Worm (Caenorhabditis elegans) whole organism, L1 larva: ENCODE data around the gene mrpl-44.

ENCODE experiments used
- C16A3.4 ChIP-seq: fragments of 150-350 bp; optimal IDR thresholded peaks from 2 replicates; lab custom pipeline; 2014; ENCODE audit warnings: missing biosample characterization, missing genetic modification characterization
- C34B4.2 ChIP-seq: sonication (generic microtip); optimal IDR thresholded peaks from 2 replicates; lab custom pipeline; 2017; ENCODE audit warnings: mild to moderate bottlenecking, missing genetic modification characterization, missing compliant biosample characterization
- Y116A8C.19 ChIP-seq: sonication (generic microtip); optimal IDR thresholded peaks from 2 replicates; lab custom pipeline; 2016; ENCODE audit warnings: missing compliant biosample characterization, missing genetic modification characterization, borderline replicate concordance
- ama-1 ChIP-seq: fragments of 150-350 bp; optimal IDR thresholded peaks from 2 replicates; lab custom pipeline; 2014
- blmp-1 ChIP-seq: fragments of 150-350 bp; optimal IDR thresholded peaks from 2 replicates; lab custom pipeline; 2014; ENCODE audit warnings: missing biosample characterization, missing genetic modification characterization
- ceh-82 ChIP-seq, 3 experiments: fragments of 150-350 bp in 1 of 3; sonication (generic microtip) in 2 of 3; optimal IDR thresholded peaks; 2 replicates each; lab custom pipeline; 2014 to 2017; ENCODE audit warnings: missing biosample characterization in 3 of 3, missing genetic modification characterization in 3 of 3
- ceh-88 ChIP-seq: fragments of 200-800 bp; sonication (Bioruptor generic); IDR thresholded peaks from 2 replicates; pipeline ENCODE4 v1.3.6; 2022; ENCODE audit warnings: missing genetic modification characterization, missing compliant biosample characterization
- ceh-90 ChIP-seq: sonication (generic microtip); optimal IDR thresholded peaks from 2 replicates; lab custom pipeline; 2016; ENCODE audit warnings: missing genetic modification characterization, missing compliant biosample characterization
- ces-1 ChIP-seq: fragments of 150-350 bp; optimal IDR thresholded peaks from 2 replicates; lab custom pipeline; 2014; ENCODE audit warnings: missing biosample characterization, missing genetic modification reagents, missing genetic modification characterization
- efl-1 ChIP-seq, 4 experiments: fragments of 150-350 bp; optimal IDR thresholded peaks in 3 of 4; peaks in 1 of 4; 1 replicate in 1 of 4; 2 replicates in 3 of 4; lab custom pipeline; 2014; ENCODE audit warnings: missing biosample characterization in 2 of 4, missing genetic modification characterization in 2 of 4, missing genetic modification reagents in 2 of 4
- egl-13 ChIP-seq: sonication (generic microtip); optimal IDR thresholded peaks from 2 replicates; lab custom pipeline; 2016; ENCODE audit warnings: missing genotype, missing genetic modification reagents, missing genetic modification characterization, missing compliant biosample characterization
- elt-2 ChIP-seq: sonication (generic microtip); optimal IDR thresholded peaks from 2 replicates; lab custom pipeline; 2016; ENCODE audit warnings: missing genetic modification characterization, mild to moderate bottlenecking, inconsistent platforms, missing compliant biosample characterization, missing genetic modification reagents
- ets-5 ChIP-seq: fragments of 200-800 bp; sonication (Bioruptor generic); IDR thresholded peaks from 2 replicates; pipeline ENCODE4 v1.3.6; 2022; ENCODE audit warnings: missing genetic modification characterization, missing compliant biosample characterization
- fkh-4 ChIP-seq: sonication (generic microtip); optimal IDR thresholded peaks from 2 replicates; lab custom pipeline; 2016; ENCODE audit warnings: missing compliant biosample characterization, missing genetic modification characterization, borderline replicate concordance
- fkh-8 ChIP-seq: sonication (generic microtip); optimal IDR thresholded peaks from 2 replicates; lab custom pipeline; 2016; ENCODE audit warnings: mild to moderate bottlenecking, missing genetic modification characterization, missing compliant biosample characterization
- grh-1 ChIP-seq: fragments of 200-800 bp; sonication (Bioruptor generic); IDR thresholded peaks from 2 replicates; pipeline ENCODE4 v1.3.6; 2022; ENCODE audit warnings: missing genetic modification reagents, missing genetic modification characterization, missing compliant biosample characterization
- hlh-17 ChIP-seq: fragments of 200-800 bp; sonication (Bioruptor generic); optimal IDR thresholded peaks from 2 replicates; lab custom pipeline; 2018; ENCODE audit warnings: missing genetic modification characterization, mild to moderate bottlenecking, missing compliant biosample characterization, moderate library complexity, borderline replicate concordance
- hlh-4 ChIP-seq: sonication (generic microtip); optimal IDR thresholded peaks from 2 replicates; lab custom pipeline; 2016; ENCODE audit warnings: mild to moderate bottlenecking, missing genetic modification characterization, missing compliant biosample characterization
- lin-13 ChIP-seq: fragments of 150-350 bp; optimal IDR thresholded peaks from 2 replicates; lab custom pipeline; 2014; ENCODE audit warnings: missing biosample characterization, missing genetic modification reagents, missing genetic modification characterization
- lin-15B ChIP-seq: fragments of 150-350 bp; sonication (generic microtip); optimal IDR thresholded peaks from 3 replicates; lab custom pipeline; 2014; ENCODE audit warnings: missing biosample characterization, missing genetic modification characterization
- lin-39 ChIP-seq: fragments of 150-350 bp; optimal IDR thresholded peaks from 2 replicates; lab custom pipeline; 2014; ENCODE audit warnings: missing biosample characterization, missing genetic modification reagents, missing genetic modification characterization
- lir-3 ChIP-seq: sonication (generic microtip); optimal IDR thresholded peaks from 2 replicates; lab custom pipeline; 2016; ENCODE audit warnings: mild to moderate bottlenecking, missing genetic modification characterization, moderate library complexity, missing compliant biosample characterization; ENCODE audit not compliant: poor library complexity
- lsy-2 ChIP-seq, 2 experiments: fragments of 150-350 bp; optimal IDR thresholded peaks; 2 replicates each; lab custom pipeline; 2014; ENCODE audit warnings: missing biosample characterization in 2 of 2, missing genetic modification characterization in 2 of 2
- mep-1 ChIP-seq: fragments of 150-350 bp; optimal IDR thresholded peaks from 2 replicates; lab custom pipeline; 2014; ENCODE audit warnings: missing biosample characterization, missing genetic modification characterization
- nhr-20 ChIP-seq: sonication (generic microtip); optimal IDR thresholded peaks from 2 replicates; lab custom pipeline; 2016; ENCODE audit warnings: mild to moderate bottlenecking, missing genetic modification characterization, missing compliant biosample characterization
- nhr-71 ChIP-seq: sonication (generic microtip); optimal IDR thresholded peaks from 2 replicates; lab custom pipeline; 2016; ENCODE audit warnings: mild to moderate bottlenecking, missing genetic modification characterization, moderate library complexity, missing compliant biosample characterization
- nhr-76 ChIP-seq: sonication (generic microtip); optimal IDR thresholded peaks from 2 replicates; lab custom pipeline; 2017; ENCODE audit warnings: missing biosample characterization, missing genetic modification characterization
- nhr-77 ChIP-seq: fragments of 150-350 bp; optimal IDR thresholded peaks from 2 replicates; lab custom pipeline; 2014; ENCODE audit warnings: missing biosample characterization, missing genetic modification characterization
- nhr-84 ChIP-seq: sonication (generic microtip); optimal IDR thresholded peaks from 2 replicates; lab custom pipeline; 2017; ENCODE audit warnings: missing biosample characterization, missing genetic modification characterization
- pag-3 ChIP-seq: sonication (generic microtip); optimal IDR thresholded peaks from 2 replicates; lab custom pipeline; 2017; ENCODE audit warnings: missing genetic modification characterization, mild to moderate bottlenecking, missing compliant biosample characterization, antibody characterized with exemption, borderline replicate concordance; ENCODE audit not compliant: insufficient read depth
- pax-3 ChIP-seq: fragments of 200-800 bp; sonication (Bioruptor generic); optimal IDR thresholded peaks from 2 replicates; lab custom pipeline; 2018; ENCODE audit warnings: mild to moderate bottlenecking, missing genetic modification characterization, moderate library complexity, missing compliant biosample characterization
- pqm-1 ChIP-seq: sonication (generic microtip); optimal IDR thresholded peaks from 3 replicates; lab custom pipeline; 2017; ENCODE audit warnings: missing biosample characterization, missing genetic modification characterization
- skn-1 ChIP-seq: fragments of 150-350 bp; optimal IDR thresholded peaks from 2 replicates; lab custom pipeline; 2014; ENCODE audit warnings: missing biosample characterization, missing genetic modification characterization
- snpc-4 ChIP-seq: fragments of 150-350 bp; optimal IDR thresholded peaks from 2 replicates; lab custom pipeline; 2014; ENCODE audit warnings: missing biosample characterization, missing genetic modification characterization
- sox-4 ChIP-seq: sonication (generic microtip); optimal IDR thresholded peaks from 2 replicates; lab custom pipeline; 2016; ENCODE audit warnings: missing genetic modification characterization, missing compliant biosample characterization
- sptf-1 ChIP-seq: fragments of 150-350 bp; optimal IDR thresholded peaks from 2 replicates; lab custom pipeline; 2014; ENCODE audit warnings: missing biosample characterization, missing genetic modification characterization
- tbx-2 ChIP-seq: sonication (generic microtip); optimal IDR thresholded peaks from 2 replicates; lab custom pipeline; 2016; ENCODE audit warnings: missing genetic modification characterization, missing compliant biosample characterization
- unc-130 ChIP-seq: fragments of 150-350 bp; optimal IDR thresholded peaks from 2 replicates; lab custom pipeline; 2017; ENCODE audit warnings: missing biosample characterization, missing genetic modification characterization, inconsistent platforms
- unc-30 ChIP-seq: sonication (generic microtip); optimal IDR thresholded peaks from 2 replicates; lab custom pipeline; 2017; ENCODE audit warnings: missing biosample characterization, missing genetic modification characterization
- xbp-1 ChIP-seq: sonication (generic microtip); optimal IDR thresholded peaks from 2 replicates; lab custom pipeline; 2016; ENCODE audit warnings: missing genetic modification characterization, missing compliant biosample characterization
- zag-1 ChIP-seq: fragments of 150-350 bp; optimal IDR thresholded peaks from 2 replicates; lab custom pipeline; 2014; ENCODE audit warnings: missing biosample characterization, missing genetic modification characterization
- ztf-4 ChIP-seq: fragments of 150-350 bp; optimal IDR thresholded peaks from 2 replicates; lab custom pipeline; 2014; ENCODE audit warnings: missing biosample characterization, missing genetic modification characterization

mrpl-44 gene

DNA sequence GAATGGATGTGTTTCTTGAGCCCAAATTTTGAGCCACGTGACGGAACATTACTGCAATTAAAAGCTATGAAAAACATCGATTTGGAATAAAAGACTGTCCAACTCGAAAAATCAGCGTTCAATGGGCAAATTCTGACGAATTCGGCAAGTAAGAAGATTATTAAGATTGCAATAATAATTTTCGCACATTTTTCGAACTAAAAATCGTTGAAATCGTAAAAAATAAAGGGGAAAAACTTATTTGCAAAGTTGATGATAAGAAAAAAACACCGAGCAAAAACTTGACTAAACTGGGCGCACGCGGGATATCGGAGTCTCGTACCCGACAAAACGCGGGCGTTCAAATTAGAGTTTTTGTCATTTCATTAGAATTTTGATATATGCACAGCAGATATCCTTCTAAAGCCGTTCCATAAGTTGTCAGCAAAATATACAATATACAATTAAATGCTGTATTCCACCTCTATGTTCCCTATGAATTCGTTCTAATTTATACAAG lies at the start of gene mrpl-44, which contains the start of gene mccc-2 (continued):
- TF ChIP-seq sox-4 = no peak
- TF ChIP-seq nhr-20 (tag; lab: Kevin White, UChicago) = peak; percentile 23
- TF ChIP-seq lir-3 = no peak
- no peak for TF ChIP-seq lin-39 (tag; lab: Kevin White, UChicago)
- no peak for TF ChIP-seq blmp-1 (tag; lab: Kevin White, UChicago)
- TF ChIP-seq unc-30 = no peak
- TF ChIP-seq ceh-82 (tag; optimal IDR thresholded peaks at IDR 0.05; lab: Kevin White, UChicago) = peak in 2 of 3 experiments; percentile 14 to 25
- no peak for TF ChIP-seq ztf-4 (tag; lab: Kevin White, UChicago)
- no peak for TF ChIP-seq nhr-77 (tag; lab: Kevin White, UChicago)
- TF ChIP-seq zag-1 = no peak
- peak; percentile 33 for TF ChIP-seq xbp-1 (tag; lab: Kevin White, UChicago)
- no peak for TF ChIP-seq lin-13 (GFP tag; lab: Kevin White, UChicago)
- no peak for TF ChIP-seq Y116A8C.19 (tag; lab: Kevin White, UChicago)
- no peak for TF ChIP-seq ces-1 (GFP tag; lab: Kevin White, UChicago)
- no peak for TF ChIP-seq ceh-90 (tag; lab: Kevin White, UChicago)
- TF ChIP-seq hlh-17 (GFP tag; lab: Kevin White, UChicago) = no peak
- TF ChIP-seq hlh-4 (tag; lab: Kevin White, UChicago) = no peak
- peak; percentile 33 for TF ChIP-seq lin-15B (tag; lab: Kevin White, UChicago)
- no peak for TF ChIP-seq snpc-4 (tag; lab: Kevin White, UChicago)
- TF ChIP-seq C16A3.4 (tag; lab: Kevin White, UChicago) = no peak
- TF ChIP-seq tbx-2 (tag; lab: Kevin White, UChicago) = no peak
- TF ChIP-seq skn-1 (tag; lab: Kevin White, UChicago) = no peak
- no peak for TF ChIP-seq ama-1
- no peak for TF ChIP-seq unc-130 (tag; lab: Kevin White, UChicago)
- no peak for TF ChIP-seq egl-13 (tag; lab: Kevin White, UChicago)
- no peak for TF ChIP-seq mep-1
- no peak for TF ChIP-seq C34B4.2 (tag; lab: Kevin White, UChicago)
- TF ChIP-seq pag-3 (tag; lab: Kevin White, UChicago) = no peak
- no peak for TF ChIP-seq pax-3 (tag; lab: Kevin White, UChicago)
- TF ChIP-seq pqm-1 (tag; lab: Kevin White, UChicago) = no peak
- TF ChIP-seq fkh-4 (tag; lab: Kevin White, UChicago) = no peak
- TF ChIP-seq, all 84 proteins: peak for 13

ce11 chrIII:9138601-9139000 lies 49.4 kb upstream of the mrpl-44 start, which contains the start of gene ZK512.7:
ZK512.7 (minus strand) TSS chrIII:9138701.
- TF ChIP-seq sptf-1 = no peak
- TF ChIP-seq fkh-8 (tag; lab: Kevin White, UChicago) = no peak
- no peak for TF ChIP-seq lir-3
- no peak for TF ChIP-seq efl-1 (optimal IDR thresholded peaks at IDR 0.05; lab: Kevin White, UChicago)
- no peak for TF ChIP-seq efl-1 (GFP tag; optimal IDR thresholded peaks at IDR 0.05 in 1 of 2; lab: Kevin White, UChicago)
- TF ChIP-seq ceh-88 = no peak
- no peak for TF ChIP-seq lin-39 (tag; lab: Kevin White, UChicago)
- no peak for TF ChIP-seq nhr-76 (tag; lab: Kevin White, UChicago)
- no peak for TF ChIP-seq grh-1 (GFP tag; lab: Robert Waterston, UW)
- TF ChIP-seq blmp-1 (tag; lab: Kevin White, UChicago) = no peak
- no peak for TF ChIP-seq lsy-2 (tag; optimal IDR thresholded peaks at IDR 0.05; lab: Kevin White, UChicago)
- TF ChIP-seq hlh-4 (tag; lab: Kevin White, UChicago) = no peak
- TF ChIP-seq unc-130 (tag; lab: Kevin White, UChicago) = no peak
- TF ChIP-seq nhr-84 (tag; lab: Kevin White, UChicago) = no peak
- no peak for TF ChIP-seq ets-5 (GFP tag; lab: Robert Waterston, UW)
- TF ChIP-seq elt-2 = no peak
- TF ChIP-seq skn-1 (tag; lab: Kevin White, UChicago) = no peak
- no peak for TF ChIP-seq ces-1 (GFP tag; lab: Kevin White, UChicago)
- TF ChIP-seq nhr-71 (tag; lab: Kevin White, UChicago) = no peak
